Worm (Caenorhabditis elegans): ENCODE results near the gene F53B2.5.

F53B2.5 gene

DNA sequence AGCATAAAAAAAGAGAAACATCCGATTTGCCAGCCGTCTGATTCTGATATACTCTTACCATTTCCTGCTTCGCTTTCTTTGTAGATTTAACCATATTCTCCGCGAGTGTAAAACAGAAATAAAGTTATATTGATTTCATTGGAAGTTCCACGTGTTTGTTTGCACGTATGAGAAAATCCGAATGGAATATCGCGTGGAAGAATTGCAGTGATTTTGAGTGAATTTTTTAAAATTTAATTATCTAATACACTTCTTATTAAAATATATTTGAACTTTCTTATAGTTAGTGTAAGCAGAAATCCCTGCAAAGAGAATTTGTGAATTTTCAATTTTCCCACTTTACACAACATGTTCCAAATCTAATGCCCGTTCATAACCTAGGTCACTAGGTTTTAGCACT is at the start of gene F53B2.5:
TSS of gene F53B2.5 (minus strand) at position 101 of the 400 bp plus-strand sequence.
- no peak for TF ChIP-seq W03F9.2 (tag; optimal IDR thresholded peaks at IDR 0.05)

DNA sequence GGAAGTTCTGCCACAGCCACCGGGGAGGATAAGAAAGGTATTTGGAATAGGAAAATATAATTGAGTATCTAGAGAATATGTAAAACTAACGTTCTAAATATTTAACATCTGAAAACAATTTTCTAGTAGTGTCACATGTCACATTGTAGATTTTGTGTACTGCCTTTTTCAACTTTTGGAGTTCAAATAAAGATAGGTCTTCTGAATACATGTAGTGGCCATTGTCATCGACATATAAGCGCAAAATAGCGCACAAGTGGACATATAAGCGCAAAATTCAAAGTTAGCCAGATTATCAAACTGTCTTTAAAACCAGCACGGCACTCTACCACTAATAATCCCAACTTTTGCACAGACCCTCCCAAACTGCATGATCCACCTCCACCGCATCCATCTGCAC is 43.3 kb upstream of the F53B2.5 start:
- TF ChIP-seq dao-5 (tag; optimal IDR thresholded peaks at IDR 0.05) (no peak), W03F9.2 (tag; optimal IDR thresholded peaks at IDR 0.05) (no peak), him-1 (tag; optimal IDR thresholded peaks at IDR 0.05) (no peak)

DNA sequence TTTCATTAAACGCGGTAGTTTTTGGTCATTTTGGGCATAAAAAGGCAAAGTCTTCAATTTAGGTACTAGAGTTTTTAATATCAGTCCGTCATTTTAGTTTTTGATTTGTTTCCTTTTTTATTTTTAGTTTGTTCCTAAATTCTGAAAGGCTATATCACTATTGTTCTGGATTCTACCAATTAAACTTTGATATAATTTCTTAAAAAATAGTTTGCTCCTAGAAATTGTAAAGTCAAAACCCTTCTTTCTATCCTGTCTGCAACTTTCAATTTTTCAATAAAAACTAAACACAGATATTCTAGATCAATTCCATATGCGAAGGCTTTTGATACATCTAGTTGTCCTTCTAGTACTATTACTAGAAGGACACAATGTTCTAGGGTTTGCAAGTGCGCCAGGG is 42.1 kb upstream of the F53B2.5 start, which contains the start of gene K08E7.5:
TSS of gene K08E7.5 (plus strand) at position 301 of the 400 bp plus-strand sequence.
- no peak for TF ChIP-seq dao-5 (tag; optimal IDR thresholded peaks at IDR 0.05)
- TF ChIP-seq W03F9.2 (tag; optimal IDR thresholded peaks at IDR 0.05), result no peak
- no peak for TF ChIP-seq him-1 (tag; optimal IDR thresholded peaks at IDR 0.05)

DNA sequence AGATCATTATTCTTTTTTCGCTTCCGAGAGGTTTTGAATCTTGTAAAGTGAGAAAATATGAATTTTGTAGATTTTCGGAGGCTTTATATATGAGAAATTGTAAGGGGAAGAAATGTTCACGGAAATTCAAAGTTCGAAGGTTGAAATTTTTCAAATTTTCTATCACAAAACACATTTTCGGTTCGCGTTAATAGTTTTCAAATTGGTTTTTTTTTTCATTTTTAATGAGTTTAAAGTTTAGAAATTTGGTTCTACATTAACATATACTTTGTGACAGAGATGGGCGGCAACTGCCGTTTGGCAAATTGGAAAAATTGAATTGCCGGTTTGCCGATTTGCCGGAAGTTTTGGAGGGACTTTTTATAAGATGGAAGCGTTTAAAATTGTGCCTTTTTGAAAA is 40.1 kb upstream of the F53B2.5 start, which contains the start of gene K08E7.4:
TSS of gene K08E7.4 (minus strand) at position 101 of the 400 bp plus-strand sequence.
- TF ChIP-seq dao-5 (tag; optimal IDR thresholded peaks at IDR 0.05) (no peak), him-1 (tag; optimal IDR thresholded peaks at IDR 0.05) (no peak), W03F9.2 (tag; optimal IDR thresholded peaks at IDR 0.05) (no peak)

DNA sequence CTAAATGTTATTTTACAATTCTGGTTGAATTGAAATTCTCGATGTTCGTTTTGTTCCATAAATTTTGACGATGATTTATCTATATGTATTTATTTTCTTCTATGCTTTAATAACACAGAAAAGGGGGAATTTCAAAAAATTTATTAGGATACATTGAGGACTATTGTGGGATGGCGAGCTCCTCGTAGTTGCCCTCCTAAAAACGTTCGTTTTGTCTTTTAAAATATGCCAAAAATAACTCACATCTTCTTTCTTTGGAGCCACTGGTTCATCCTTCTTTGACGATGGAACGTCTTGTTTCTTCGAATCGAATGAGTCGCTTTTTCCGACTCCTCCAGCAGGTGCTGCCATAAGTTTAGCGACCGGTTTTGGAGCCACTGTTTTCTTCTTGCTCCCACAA is 39.6 kb upstream of the F53B2.5 start:
- TF ChIP-seq dao-5 (tag; optimal IDR thresholded peaks at IDR 0.05) (no peak), him-1 (tag; optimal IDR thresholded peaks at IDR 0.05) (no peak), W03F9.2 (tag; optimal IDR thresholded peaks at IDR 0.05) (no peak)

DNA sequence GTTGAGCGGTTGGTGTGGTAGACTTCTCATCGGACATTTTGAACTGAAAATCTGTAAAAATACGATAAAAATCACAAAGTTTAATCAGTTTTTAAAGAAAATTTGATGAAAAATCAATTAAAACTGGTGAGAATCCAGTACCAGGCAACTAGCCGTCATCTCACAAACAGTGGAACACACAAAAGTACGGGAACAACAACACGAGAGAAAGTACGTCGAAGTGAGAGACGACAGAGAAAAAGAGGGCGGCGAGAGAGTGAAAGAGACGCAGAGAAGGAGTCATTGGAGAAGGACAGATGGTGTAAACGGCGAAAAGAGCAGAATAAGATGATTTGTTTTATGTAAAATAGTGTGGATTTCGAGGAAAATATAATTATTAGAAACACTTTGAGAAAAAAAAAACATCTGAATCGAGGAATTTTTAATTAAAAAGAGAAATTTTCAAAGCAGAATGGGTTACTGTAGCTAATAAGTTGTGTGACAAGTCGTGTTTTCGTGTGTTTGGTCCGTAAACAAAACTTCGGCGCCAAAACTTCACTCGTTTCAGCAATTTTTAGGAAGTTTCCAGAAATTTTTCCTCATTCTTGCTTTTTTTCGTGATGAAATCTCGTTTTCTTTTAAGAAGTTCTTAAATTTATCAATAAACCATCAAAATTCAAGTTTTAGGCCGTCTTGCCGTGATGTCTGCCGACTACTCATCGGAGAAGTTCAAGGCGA is 36.4 kb upstream of the F53B2.5 start, which contains the start of the genes hsb-1 and let-99:
TSS of gene hsb-1 (minus strand) at position 51 of the 717 bp plus-strand sequence.
TSS of gene let-99 (plus strand) at position 667 of the 717 bp plus-strand sequence.
- no peak for TF ChIP-seq dao-5 (tag; optimal IDR thresholded peaks at IDR 0.05)
- TF ChIP-seq W03F9.2 (tag; optimal IDR thresholded peaks at IDR 0.05), result peak; percentile 41
- no peak for TF ChIP-seq him-1 (tag; optimal IDR thresholded peaks at IDR 0.05)

DNA sequence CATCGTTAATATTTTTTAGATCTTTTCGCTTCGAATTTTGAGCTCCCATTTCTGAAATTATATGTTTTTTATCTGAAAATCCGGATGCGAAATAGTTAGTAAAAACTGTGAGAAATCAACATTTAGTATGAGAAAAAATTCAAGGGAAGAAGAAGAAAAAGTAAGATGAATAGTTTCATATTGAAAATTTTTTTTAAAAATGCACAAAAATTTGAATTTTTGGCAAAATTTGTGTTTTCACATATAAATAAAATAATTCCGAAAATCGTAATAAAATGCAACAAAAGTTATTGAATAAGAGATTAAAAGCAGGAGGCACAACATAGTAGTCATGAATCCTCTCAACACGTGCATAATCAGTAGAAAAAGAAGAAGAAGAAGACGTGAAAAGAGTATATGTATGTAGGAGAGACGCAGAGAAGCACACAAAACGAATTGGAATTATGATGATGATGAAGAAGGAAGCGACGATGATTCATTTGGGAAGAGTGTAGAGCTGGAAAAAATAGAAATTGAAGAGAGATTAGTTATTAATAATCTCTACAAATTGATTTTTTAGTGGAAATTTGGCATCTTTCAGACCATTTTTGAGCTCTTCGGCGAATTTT is 35.1 kb upstream of the F53B2.5 start, which contains the start of gene eak-7:
TSS of gene eak-7 (minus strand) at position 51 of the 608 bp plus-strand sequence.
- TF ChIP-seq him-1 (tag; optimal IDR thresholded peaks at IDR 0.05) (no peak), W03F9.2 (tag; optimal IDR thresholded peaks at IDR 0.05) (no peak), dao-5 (tag; optimal IDR thresholded peaks at IDR 0.05) (no peak)

DNA sequence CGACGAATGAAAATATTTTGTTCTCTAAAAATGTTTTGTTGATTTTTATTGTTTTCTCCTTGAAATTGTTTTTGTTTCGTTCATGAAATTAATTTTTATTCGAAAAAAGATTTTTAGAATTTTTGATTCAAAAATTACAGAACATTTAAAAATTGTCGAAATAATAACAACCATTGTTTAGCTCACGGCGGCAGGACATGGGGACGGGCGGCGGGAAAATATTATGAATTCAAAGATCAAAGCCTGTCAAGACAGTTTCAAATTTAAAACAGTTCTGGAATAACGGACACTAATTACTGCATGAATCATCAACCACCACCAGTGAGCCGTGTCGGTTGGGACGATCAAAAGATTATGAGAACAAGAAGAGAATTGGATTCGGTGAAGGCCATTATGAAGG is 29.6 kb upstream of the F53B2.5 start, which contains the start of gene snb-7:
TSS of gene snb-7 (plus strand) at position 301 of the 400 bp plus-strand sequence.
- no peak for TF ChIP-seq dao-5 (tag; optimal IDR thresholded peaks at IDR 0.05)

DNA sequence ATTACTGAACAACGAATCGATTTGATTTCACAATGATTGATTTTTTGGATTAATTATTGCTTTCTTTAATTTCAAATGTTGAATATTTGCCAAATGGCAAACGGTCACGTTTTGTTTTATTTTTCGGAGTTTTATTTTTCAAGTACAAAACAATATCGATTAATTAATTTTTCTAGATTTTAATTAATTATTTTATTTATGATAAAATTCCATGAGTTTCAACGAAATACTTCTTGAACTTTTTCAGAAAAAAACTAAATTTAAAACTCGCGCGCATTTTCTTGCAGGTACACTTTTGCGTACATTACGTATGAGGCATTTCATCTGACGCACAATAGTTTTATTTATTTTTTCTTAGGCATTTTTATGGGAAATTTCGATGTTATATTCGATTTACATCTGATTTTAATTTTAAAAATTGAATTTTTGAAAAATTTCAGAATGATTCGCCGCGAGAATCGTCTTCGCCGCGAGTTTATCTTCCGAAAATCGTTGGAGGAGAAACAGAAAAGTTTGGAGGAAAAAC is 28.0 kb upstream of the F53B2.5 start, which contains the start of the genes ZK795.2 and ZK795.3:
TSS of gene ZK795.2 (minus strand) at position 51 of the 526 bp plus-strand sequence.
TSS of gene ZK795.3 (plus strand) at position 441 of the 526 bp plus-strand sequence.
- TF ChIP-seq W03F9.2 (tag; optimal IDR thresholded peaks at IDR 0.05) (peak; percentile 70), him-1 (tag; optimal IDR thresholded peaks at IDR 0.05) (no peak)

DNA sequence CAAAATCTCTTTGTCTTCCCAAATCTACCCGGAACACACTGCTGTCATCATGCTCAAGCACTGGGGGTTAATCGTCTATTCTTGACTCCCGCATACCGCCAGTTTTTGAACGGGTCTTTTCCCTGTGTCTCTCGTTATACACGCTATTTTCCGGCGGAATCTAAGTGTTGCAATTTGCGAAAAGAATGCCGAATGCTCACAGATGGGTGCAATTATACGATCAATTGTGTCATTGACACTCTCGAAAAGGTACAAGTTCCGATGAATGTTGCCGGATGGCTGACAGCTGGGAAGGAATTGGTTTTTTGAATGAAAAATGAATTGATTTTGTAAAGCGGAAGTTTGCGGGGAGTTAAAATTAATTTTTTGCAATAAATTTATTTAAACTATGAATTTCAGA is 21.0 kb upstream of the F53B2.5 start:
- TF ChIP-seq W03F9.2 (tag; optimal IDR thresholded peaks at IDR 0.05) (no peak), him-1 (tag; optimal IDR thresholded peaks at IDR 0.05) (no peak), dao-5 (tag; optimal IDR thresholded peaks at IDR 0.05) (no peak)

DNA sequence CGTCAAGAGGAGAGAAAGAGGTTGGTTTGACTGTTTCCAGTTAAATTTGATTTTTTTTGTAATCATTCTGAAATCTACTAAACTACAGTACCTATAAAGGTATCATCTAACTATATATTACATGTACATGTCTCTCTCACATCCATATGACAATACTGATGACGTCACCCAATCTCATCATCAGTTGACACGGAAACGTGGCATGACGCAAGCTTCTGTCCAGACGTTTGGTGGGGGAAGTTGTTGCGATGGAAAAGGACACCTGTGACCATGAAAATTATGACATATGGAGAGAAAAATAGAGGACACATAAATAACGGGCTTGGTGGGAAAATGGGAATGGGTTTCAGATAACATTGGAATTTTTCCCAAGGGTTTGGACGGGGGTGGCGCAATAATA is 18.1 kb upstream of the F53B2.5 start:
- TF ChIP-seq W03F9.2 (tag; optimal IDR thresholded peaks at IDR 0.05), result no peak
- no peak for TF ChIP-seq dao-5 (tag; optimal IDR thresholded peaks at IDR 0.05)
- no peak for TF ChIP-seq him-1 (tag; optimal IDR thresholded peaks at IDR 0.05)

DNA sequence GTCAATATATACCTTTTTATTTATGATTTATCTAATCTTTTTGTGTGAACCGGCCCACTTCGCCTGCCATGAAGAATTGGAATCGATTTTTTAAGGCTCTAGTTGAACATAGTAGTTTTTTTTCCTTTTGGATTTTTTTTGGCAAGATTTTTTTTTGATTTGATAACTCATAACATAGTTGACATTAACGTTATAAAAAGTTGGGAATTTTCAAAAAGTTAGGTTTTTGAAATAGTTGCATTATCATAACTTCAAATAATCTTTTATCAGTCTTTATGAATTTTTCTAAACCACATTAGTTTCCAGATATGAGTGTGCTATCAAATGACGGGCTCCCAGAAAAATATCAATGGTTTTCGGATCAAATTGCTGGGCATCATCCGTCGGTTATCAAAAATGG is 16.9 kb upstream of the F53B2.5 start, which contains the start of gene ipmk-1:
TSS of gene ipmk-1 (plus strand) at position 301 of the 400 bp plus-strand sequence.
- no peak for TF ChIP-seq dao-5 (tag; optimal IDR thresholded peaks at IDR 0.05)
- no peak for TF ChIP-seq him-1 (tag; optimal IDR thresholded peaks at IDR 0.05)
- no peak for TF ChIP-seq W03F9.2 (tag; optimal IDR thresholded peaks at IDR 0.05)

DNA sequence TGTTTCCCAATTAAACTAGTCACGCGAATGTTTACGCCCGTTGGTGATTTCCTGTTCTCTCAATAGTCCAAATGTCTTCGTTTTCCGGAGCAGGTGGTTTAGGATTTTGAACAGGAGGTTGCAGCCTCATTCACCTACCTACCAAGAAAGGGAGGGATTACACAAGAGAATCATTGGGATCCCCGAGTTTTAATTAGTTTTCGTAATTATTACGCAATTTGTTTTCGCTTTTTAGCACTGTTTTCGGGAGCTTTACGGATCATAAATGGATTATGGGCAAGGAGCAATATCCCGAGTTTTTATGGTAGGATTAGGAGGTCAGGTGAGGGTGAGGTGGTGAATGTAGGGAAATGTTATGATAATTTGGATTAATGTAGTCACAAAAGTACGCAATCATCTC is 15.0 kb upstream of the F53B2.5 start:
- TF ChIP-seq W03F9.2 (tag; optimal IDR thresholded peaks at IDR 0.05) (no peak), dao-5 (tag; optimal IDR thresholded peaks at IDR 0.05) (no peak), him-1 (tag; optimal IDR thresholded peaks at IDR 0.05) (no peak)

DNA sequence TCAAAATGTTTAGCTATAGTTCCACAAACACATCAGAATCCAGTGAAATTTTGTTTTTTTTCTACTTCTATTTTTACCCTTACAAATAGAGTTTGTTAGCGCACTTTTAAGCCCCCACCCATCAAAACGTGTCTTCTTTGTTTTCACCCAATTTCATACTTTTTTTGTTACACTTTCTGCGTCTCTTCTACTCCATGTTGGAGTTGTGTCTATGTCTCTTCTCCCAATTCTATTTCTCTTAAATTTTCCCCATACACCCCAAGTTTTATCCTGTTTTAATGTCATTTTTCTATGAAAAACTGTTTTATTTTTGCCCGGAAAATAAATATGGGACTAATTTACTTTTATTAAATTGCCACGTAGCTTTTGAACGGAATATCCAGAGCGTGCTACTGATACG is 14.4 kb upstream of the F53B2.5 start:
- TF ChIP-seq dao-5 (tag; optimal IDR thresholded peaks at IDR 0.05) (no peak), him-1 (tag; optimal IDR thresholded peaks at IDR 0.05) (no peak), W03F9.2 (tag; optimal IDR thresholded peaks at IDR 0.05) (no peak)

Data from whole organism, L4/young adult.